Worm (Caenorhabditis elegans) whole organism, L4/young adult: ENCODE data around the gene arrd-6.

Source experiments
- W03F9.2 ChIP-seq: fragments of 150-350 bp; optimal IDR thresholded peaks from 2 replicates; lab custom pipeline; 2014; ENCODE audit warnings: missing biosample characterization, missing genetic modification characterization
- dao-5 ChIP-seq: sonication (generic microtip); optimal IDR thresholded peaks from 2 replicates; lab custom pipeline; 2016; ENCODE audit warnings: missing genotype, missing genetic modification characterization, moderate library complexity, missing compliant biosample characterization
- him-1 ChIP-seq: sonication (generic microtip); optimal IDR thresholded peaks from 2 replicates; lab custom pipeline; 2016; ENCODE audit warnings: missing genotype, missing genetic modification reagents, missing genetic modification characterization, missing compliant biosample characterization

DNA sequence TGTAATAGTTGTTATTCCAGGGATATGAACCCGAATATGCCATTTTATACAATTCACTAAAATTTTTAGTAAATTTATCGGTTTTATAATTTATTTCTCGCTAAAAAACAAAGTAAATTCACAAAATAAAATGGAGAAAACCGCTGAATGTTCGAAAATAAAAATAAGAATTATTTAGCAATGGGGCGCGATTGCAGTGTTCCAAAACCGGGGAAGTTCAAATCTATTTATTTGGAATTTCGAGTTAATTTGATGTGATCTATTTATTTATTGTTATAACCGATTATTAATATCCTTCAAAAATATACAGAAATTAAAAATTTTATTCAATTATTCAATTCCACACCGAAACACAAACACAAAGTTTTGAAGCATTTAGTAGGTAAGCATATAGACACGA lies 10.0 kb upstream of the arrd-6 start, which contains the start of gene F40F8.11:
- TF ChIP-seq W03F9.2: peak; percentile 4
- no peak for TF ChIP-seq dao-5
- TF ChIP-seq him-1 (tag; lab: Kevin White, UChicago): no peak
